Worm (Caenorhabditis elegans) whole organism, L1 larva: ENCODE data around the gene pxn-1.
A peak's percentile ranks its signal among the peaks of the same experiment; 100 is the strongest.

ENCODE experiments used
- C16A3.4 ChIP-seq: fragments of 150-350 bp; optimal IDR thresholded peaks from 2 replicates; lab custom pipeline; 2014; ENCODE audit warnings: missing biosample characterization, missing genetic modification characterization
- Y116A8C.19 ChIP-seq: sonication (generic microtip); optimal IDR thresholded peaks from 2 replicates; lab custom pipeline; 2016; ENCODE audit warnings: missing compliant biosample characterization, missing genetic modification characterization, borderline replicate concordance
- ama-1 ChIP-seq: fragments of 150-350 bp; optimal IDR thresholded peaks from 2 replicates; lab custom pipeline; 2014
- blmp-1 ChIP-seq: fragments of 150-350 bp; optimal IDR thresholded peaks from 2 replicates; lab custom pipeline; 2014; ENCODE audit warnings: missing biosample characterization, missing genetic modification characterization
- ceh-63 ChIP-seq: fragments of 200-800 bp; sonication (Bioruptor generic); optimal IDR thresholded peaks from 2 replicates; lab custom pipeline; 2018; ENCODE audit warnings: mild to moderate bottlenecking, missing genetic modification characterization, missing compliant biosample characterization
- dpl-1 ChIP-seq, 3 experiments: fragments of 150-350 bp in 2 of 3; sonication (generic microtip) in 1 of 3; optimal IDR thresholded peaks; 2 replicates each; lab custom pipeline; 2014 to 2017; ENCODE audit warnings: missing biosample characterization in 3 of 3, missing genetic modification characterization in 3 of 3, missing genetic modification reagents in 3 of 3
- efl-1 ChIP-seq, 4 experiments: fragments of 150-350 bp; optimal IDR thresholded peaks in 3 of 4; peaks in 1 of 4; 1 replicate in 1 of 4; 2 replicates in 3 of 4; lab custom pipeline; 2014; ENCODE audit warnings: missing biosample characterization in 2 of 4, missing genetic modification characterization in 2 of 4, missing genetic modification reagents in 2 of 4
- elt-3 ChIP-seq, 6 experiments: fragments of 150-350 bp in 1 of 6; sonication (generic microtip); optimal IDR thresholded peaks; 2 replicates each; lab custom pipeline; 2017 to 2018; ENCODE audit warnings: missing biosample characterization in 6 of 6, missing genetic modification characterization in 6 of 6, inconsistent platforms in 1 of 6
- ets-5 ChIP-seq: fragments of 200-800 bp; sonication (Bioruptor generic); IDR thresholded peaks from 2 replicates; pipeline ENCODE4 v1.3.6; 2022; ENCODE audit warnings: missing genetic modification characterization, missing compliant biosample characterization
- fkh-4 ChIP-seq: sonication (generic microtip); optimal IDR thresholded peaks from 2 replicates; lab custom pipeline; 2016; ENCODE audit warnings: missing compliant biosample characterization, missing genetic modification characterization, borderline replicate concordance
- fkh-8 ChIP-seq: sonication (generic microtip); optimal IDR thresholded peaks from 2 replicates; lab custom pipeline; 2016; ENCODE audit warnings: mild to moderate bottlenecking, missing genetic modification characterization, missing compliant biosample characterization
- grh-1 ChIP-seq: fragments of 200-800 bp; sonication (Bioruptor generic); IDR thresholded peaks from 2 replicates; pipeline ENCODE4 v1.3.6; 2022; ENCODE audit warnings: missing genetic modification reagents, missing genetic modification characterization, missing compliant biosample characterization
- hpl-2 ChIP-seq: fragments of 150-350 bp; optimal IDR thresholded peaks from 2 replicates; lab custom pipeline; 2014; ENCODE audit warnings: missing biosample characterization, missing genetic modification reagents, missing genetic modification characterization
- lin-13 ChIP-seq: fragments of 150-350 bp; optimal IDR thresholded peaks from 2 replicates; lab custom pipeline; 2014; ENCODE audit warnings: missing biosample characterization, missing genetic modification reagents, missing genetic modification characterization
- lin-14 ChIP-seq: fragments of 200-800 bp; sonication (Bioruptor generic); optimal IDR thresholded peaks from 2 replicates; lab custom pipeline; 2018; ENCODE audit warnings: mild to moderate bottlenecking, missing genetic modification characterization, moderate library complexity, missing compliant biosample characterization
- lin-35 ChIP-seq, 2 experiments: fragments of 150-350 bp; optimal IDR thresholded peaks; 2 replicates each; lab custom pipeline; 2014; ENCODE audit warnings: missing biosample characterization in 2 of 2, missing genetic modification characterization in 2 of 2, missing genetic modification reagents in 2 of 2
- lin-39 ChIP-seq: fragments of 150-350 bp; optimal IDR thresholded peaks from 2 replicates; lab custom pipeline; 2014; ENCODE audit warnings: missing biosample characterization, missing genetic modification reagents, missing genetic modification characterization
- lsy-2 ChIP-seq, 2 experiments: fragments of 150-350 bp; optimal IDR thresholded peaks; 2 replicates each; lab custom pipeline; 2014; ENCODE audit warnings: missing biosample characterization in 2 of 2, missing genetic modification characterization in 2 of 2
- mab-9 ChIP-seq: fragments of 200-800 bp; sonication (Bioruptor generic); IDR thresholded peaks from 2 replicates; pipeline ENCODE4 v1.3.6; 2022; ENCODE audit warnings: missing genetic modification reagents, missing genetic modification characterization, missing compliant biosample characterization
- mef-2 ChIP-seq: fragments of 150-350 bp; optimal IDR thresholded peaks from 2 replicates; lab custom pipeline; 2014; ENCODE audit warnings: missing biosample characterization, missing genetic modification characterization
- nhr-11 ChIP-seq: fragments of 150-350 bp; optimal IDR thresholded peaks from 2 replicates; lab custom pipeline; 2014; ENCODE audit warnings: missing biosample characterization, missing genetic modification characterization
- nhr-12 ChIP-seq: sonication (generic microtip); optimal IDR thresholded peaks from 2 replicates; lab custom pipeline; 2017; ENCODE audit warnings: missing biosample characterization, missing genetic modification characterization
- nhr-20 ChIP-seq: sonication (generic microtip); optimal IDR thresholded peaks from 2 replicates; lab custom pipeline; 2016; ENCODE audit warnings: mild to moderate bottlenecking, missing genetic modification characterization, missing compliant biosample characterization
- nhr-47 ChIP-seq: sonication (generic microtip); optimal IDR thresholded peaks from 2 replicates; lab custom pipeline; 2016; ENCODE audit warnings: mild to moderate bottlenecking, missing genetic modification characterization, moderate library complexity, missing compliant biosample characterization
- nhr-71 ChIP-seq: sonication (generic microtip); optimal IDR thresholded peaks from 2 replicates; lab custom pipeline; 2016; ENCODE audit warnings: mild to moderate bottlenecking, missing genetic modification characterization, moderate library complexity, missing compliant biosample characterization
- nhr-84 ChIP-seq: sonication (generic microtip); optimal IDR thresholded peaks from 2 replicates; lab custom pipeline; 2017; ENCODE audit warnings: missing biosample characterization, missing genetic modification characterization
- nhr-85 ChIP-seq: sonication (generic microtip); peaks from one replicate; lab custom pipeline; 2016; ENCODE audit warnings: missing genetic modification characterization, inconsistent platforms, missing compliant biosample characterization
- rnt-1 ChIP-seq: sonication (generic microtip); optimal IDR thresholded peaks from 2 replicates; lab custom pipeline; 2016; ENCODE audit warnings: mild to moderate bottlenecking, missing genetic modification characterization, moderate library complexity, missing compliant biosample characterization
- skn-1 ChIP-seq: fragments of 150-350 bp; optimal IDR thresholded peaks from 2 replicates; lab custom pipeline; 2014; ENCODE audit warnings: missing biosample characterization, missing genetic modification characterization
- snpc-4 ChIP-seq: fragments of 150-350 bp; optimal IDR thresholded peaks from 2 replicates; lab custom pipeline; 2014; ENCODE audit warnings: missing biosample characterization, missing genetic modification characterization
- sptf-1 ChIP-seq: fragments of 150-350 bp; optimal IDR thresholded peaks from 2 replicates; lab custom pipeline; 2014; ENCODE audit warnings: missing biosample characterization, missing genetic modification characterization
- tbx-2 ChIP-seq: sonication (generic microtip); optimal IDR thresholded peaks from 2 replicates; lab custom pipeline; 2016; ENCODE audit warnings: missing genetic modification characterization, missing compliant biosample characterization
- tlp-1 ChIP-seq: fragments of 150-350 bp; optimal IDR thresholded peaks from 2 replicates; lab custom pipeline; 2014; ENCODE audit warnings: missing biosample characterization, missing genetic modification characterization
- unc-130 ChIP-seq: fragments of 150-350 bp; optimal IDR thresholded peaks from 2 replicates; lab custom pipeline; 2017; ENCODE audit warnings: missing biosample characterization, missing genetic modification characterization, inconsistent platforms
- unc-30 ChIP-seq: sonication (generic microtip); optimal IDR thresholded peaks from 2 replicates; lab custom pipeline; 2017; ENCODE audit warnings: missing biosample characterization, missing genetic modification characterization
- unc-62 ChIP-seq: fragments of 150-350 bp; optimal IDR thresholded peaks from 2 replicates; lab custom pipeline; 2014; ENCODE audit warnings: missing biosample characterization, missing genetic modification reagents, missing genetic modification characterization
- unc-98 ChIP-seq: fragments of 200-800 bp; sonication (Bioruptor generic); IDR thresholded peaks from 2 replicates; pipeline ENCODE4 v1.3.6; 2022; ENCODE audit warnings: missing genetic modification characterization, missing compliant biosample characterization
- vab-15 ChIP-seq: sonication (generic microtip); optimal IDR thresholded peaks from 2 replicates; lab custom pipeline; 2017; ENCODE audit warnings: missing genotype, mild to moderate bottlenecking, missing genetic modification characterization, missing compliant biosample characterization
- zag-1 ChIP-seq: fragments of 150-350 bp; optimal IDR thresholded peaks from 2 replicates; lab custom pipeline; 2014; ENCODE audit warnings: missing biosample characterization, missing genetic modification characterization
- zip-4 ChIP-seq: fragments of 200-800 bp; sonication (Bioruptor generic); optimal IDR thresholded peaks from 2 replicates; lab custom pipeline; 2018; ENCODE audit warnings: mild to moderate bottlenecking, missing genetic modification characterization, moderate library complexity, missing compliant biosample characterization
- ztf-4 ChIP-seq: fragments of 150-350 bp; optimal IDR thresholded peaks from 2 replicates; lab custom pipeline; 2014; ENCODE audit warnings: missing biosample characterization, missing genetic modification characterization

pxn-1 gene

ce11 chrV:8462074-8462473 lies 32.6 kb upstream of the pxn-1 start, which contains the start of the genes dnj-22 and natc-1 (continued):
- TF ChIP-seq mab-9 (peak; percentile 36; the same call in 1 of the 2 replicates), fkh-8 (tag; lab: Kevin White, UChicago) (peak; percentile 64), lin-13 (peak; percentile 65), nhr-12 (no peak), unc-130 (peak; percentile 80), unc-30 (tag; lab: Kevin White, UChicago) (no peak), Y116A8C.19 (no peak), nhr-20 (tag; lab: Kevin White, UChicago) (peak; percentile 88), efl-1 (optimal IDR thresholded peaks at IDR 0.05; lab: Kevin White, UChicago) (peak; percentile 82 to 83), efl-1 (GFP tag; optimal IDR thresholded peaks at IDR 0.05 in 1 of 2; lab: Kevin White, UChicago) (peak; percentile 77 to 97), tbx-2 (peak; percentile 80), nhr-71 (tag; lab: Kevin White, UChicago) (peak; percentile 91), grh-1 (0 out of 2 replicates have a peak, but pooled peaks have one; percentile 17), vab-15 (tag; lab: Kevin White, UChicago) (peak; percentile 39), snpc-4 (tag; lab: Kevin White, UChicago) (peak; percentile 85), nhr-84 (tag; lab: Kevin White, UChicago) (no peak), blmp-1 (tag; lab: Kevin White, UChicago) (peak; percentile 81), sptf-1 (no peak), unc-98 (GFP tag; lab: Robert Waterston, UW) (peak; percentile 24; the same call in 1 of the 2 replicates), ets-5 (GFP tag; lab: Robert Waterston, UW) (no peak), nhr-47 (tag; lab: Kevin White, UChicago) (peak; percentile 88), elt-3 (tag; optimal IDR thresholded peaks at IDR 0.05; lab: Kevin White, UChicago) (peak in 2 of 6 experiments; percentile 82 to 88), zip-4 (peak; percentile 46), mef-2 (tag; lab: Kevin White, UChicago) (no peak), lin-14 (GFP tag; lab: Kevin White, UChicago) (peak; percentile 86), lin-35 (GFP tag; optimal IDR thresholded peaks at IDR 0.05; lab: Kevin White, UChicago) (peak; percentile 83 to 89), ztf-4 (peak; percentile 63), hpl-2 (GFP tag; lab: Kevin White, UChicago) (peak; percentile 47), tlp-1 (no peak), nhr-85 (tag; lab: Kevin White, UChicago) (peak; percentile 79), unc-62 (GFP tag; lab: Kevin White, UChicago) (no peak), rnt-1 (peak; percentile 75)

ce11 chrV:8465386-8465785 lies 29.3 kb upstream of the pxn-1 start, which contains the start of gene mrps-2:
Gene mrps-2 (plus strand): TSS chrV:8465686.
- TF ChIP-seq zag-1 (tag; lab: Kevin White, UChicago) (no peak), nhr-85 (tag; lab: Kevin White, UChicago) (peak; percentile 29)

ce11 chrV:8467031-8467430 lies 27.7 kb upstream of the pxn-1 start, which contains the start of gene mrpl-4:
Gene mrpl-4 (plus strand): TSS chrV:8467265.
- TF ChIP-seq efl-1 (optimal IDR thresholded peaks at IDR 0.05; lab: Kevin White, UChicago) = no peak
- TF ChIP-seq efl-1 (GFP tag; optimal IDR thresholded peaks at IDR 0.05 in 1 of 2; lab: Kevin White, UChicago) = peak in 1 of 2 experiments; percentile 7
- TF ChIP-seq ama-1 (lab: Kevin White, UChicago) = no peak

DNA sequence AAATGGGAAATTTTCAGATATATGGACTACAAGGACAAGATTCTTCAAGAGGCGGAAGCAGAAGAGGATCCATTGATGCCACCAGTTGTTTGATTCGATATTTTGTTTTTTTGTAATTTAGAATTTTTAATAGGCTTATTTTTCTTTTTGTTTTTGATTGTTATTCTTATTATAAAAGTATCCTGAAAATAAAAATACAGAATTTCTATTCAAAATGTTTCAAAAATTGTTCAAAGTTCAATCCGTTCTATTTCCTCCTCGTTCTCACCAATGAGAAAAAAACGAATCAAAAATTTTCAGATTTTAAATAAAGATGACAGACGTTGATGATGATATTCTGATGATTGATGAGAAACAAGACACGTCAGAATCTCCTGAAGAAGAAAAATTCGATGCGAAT lies 25.9 kb upstream of the pxn-1 start, which contains the start of gene phf-30:
Gene phf-30 (plus strand): TSS at position 301 of the 400 bp plus-strand sequence.
- TF ChIP-seq ceh-63 = no peak
- no peak for TF ChIP-seq unc-30 (tag; lab: Kevin White, UChicago)
- TF ChIP-seq nhr-85 (tag; lab: Kevin White, UChicago) = no peak
- TF ChIP-seq C16A3.4 = no peak
- TF ChIP-seq lsy-2 (tag; optimal IDR thresholded peaks at IDR 0.05; lab: Kevin White, UChicago) = no peak
- TF ChIP-seq nhr-11 (tag; lab: Kevin White, UChicago) = no peak
- no peak for TF ChIP-seq lin-39 (tag; lab: Kevin White, UChicago)
- no peak for TF ChIP-seq skn-1 (tag; lab: Kevin White, UChicago)
- no peak for TF ChIP-seq unc-62 (GFP tag; lab: Kevin White, UChicago)
- TF ChIP-seq dpl-1 (GFP tag; optimal IDR thresholded peaks at IDR 0.05; lab: Kevin White, UChicago) = no peak
- no peak for TF ChIP-seq nhr-12
- no peak for TF ChIP-seq fkh-4
- no peak for TF ChIP-seq hpl-2 (GFP tag; lab: Kevin White, UChicago)
- no peak for TF ChIP-seq tlp-1
